Worm (Caenorhabditis elegans) whole organism, L3 larva: ENCODE measurements around the gene acr-5.
A peak's percentile ranks its signal among the peaks of the same experiment; 100 is the strongest.

Experiments
- R02D3.7 ChIP-seq: fragments of 150-350 bp; optimal IDR thresholded peaks from 2 replicates; lab custom pipeline; 2014; ENCODE audit warnings: missing biosample characterization, missing genetic modification characterization
- ZK546.5 ChIP-seq: sonication (generic microtip); optimal IDR thresholded peaks from 2 replicates; lab custom pipeline; 2017; ENCODE audit warnings: missing biosample characterization, missing genetic modification characterization
- aly-2 ChIP-seq: fragments of 150-350 bp; optimal IDR thresholded peaks from 2 replicates; lab custom pipeline; 2014; ENCODE audit warnings: missing biosample characterization, missing genetic modification characterization
- ama-1 ChIP-seq: fragments of 150-350 bp; optimal IDR thresholded peaks from 2 replicates; lab custom pipeline; 2018
- ceh-16 ChIP-seq: sonication (generic microtip); optimal IDR thresholded peaks from 2 replicates; lab custom pipeline; 2017; ENCODE audit warnings: missing biosample characterization, missing genetic modification characterization
- ceh-28 ChIP-seq: fragments of 150-350 bp; optimal IDR thresholded peaks from 2 replicates; lab custom pipeline; 2014; ENCODE audit warnings: missing biosample characterization, missing genetic modification reagents, missing genetic modification characterization
- ceh-82 ChIP-seq: fragments of 150-350 bp; optimal IDR thresholded peaks from 2 replicates; lab custom pipeline; 2014; ENCODE audit warnings: missing biosample characterization, missing genetic modification characterization
- ceh-9 ChIP-seq: sonication (generic microtip); optimal IDR thresholded peaks from 2 replicates; lab custom pipeline; 2018; ENCODE audit warnings: missing biosample characterization, missing genetic modification characterization
- daf-12 ChIP-seq: fragments of 150-350 bp; optimal IDR thresholded peaks from 2 replicates; lab custom pipeline; 2014; ENCODE audit warnings: missing biosample characterization, missing genetic modification reagents, missing genetic modification characterization
- egl-27 ChIP-seq: sonication (generic microtip); optimal IDR thresholded peaks from 4 replicates; lab custom pipeline; 2017; ENCODE audit warnings: missing biosample characterization, missing genetic modification reagents, missing genetic modification characterization
- egl-5 ChIP-seq: fragments of 150-350 bp; optimal IDR thresholded peaks from 2 replicates; lab custom pipeline; 2017; ENCODE audit warnings: missing biosample characterization, missing genetic modification reagents, missing genetic modification characterization, inconsistent platforms
- elt-1 ChIP-seq: fragments of 150-350 bp; optimal IDR thresholded peaks from 2 replicates; lab custom pipeline; 2014; ENCODE audit warnings: missing biosample characterization, missing genetic modification characterization
- elt-2 ChIP-seq: sonication (generic microtip); optimal IDR thresholded peaks from 2 replicates; lab custom pipeline; 2016; ENCODE audit warnings: missing genetic modification reagents, mild to moderate bottlenecking, missing genetic modification characterization, missing compliant biosample characterization
- elt-3 ChIP-seq, 3 experiments: fragments of 150-350 bp in 1 of 3; sonication (generic microtip) in 2 of 3; optimal IDR thresholded peaks; 2 replicates in 2 of 3; 4 replicates in 1 of 3; lab custom pipeline; 2014 to 2017; ENCODE audit warnings: missing biosample characterization in 3 of 3, missing genetic modification characterization in 3 of 3
- eor-1 ChIP-seq, 2 experiments: fragments of 150-350 bp; optimal IDR thresholded peaks; 2 replicates each; lab custom pipeline; 2014 to 2018; ENCODE audit warnings: missing biosample characterization in 2 of 2, missing genetic modification characterization in 2 of 2
- fkh-10 ChIP-seq: sonication (generic microtip); optimal IDR thresholded peaks from 2 replicates; lab custom pipeline; 2017; ENCODE audit warnings: missing biosample characterization, missing genetic modification reagents, missing genetic modification characterization
- fkh-2 ChIP-seq: fragments of 150-350 bp; optimal IDR thresholded peaks from 2 replicates; lab custom pipeline; 2014; ENCODE audit warnings: missing biosample characterization, missing genetic modification reagents, missing genetic modification characterization
- fos-1 ChIP-seq: fragments of 150-350 bp; optimal IDR thresholded peaks from 2 replicates; lab custom pipeline; 2014; ENCODE audit warnings: missing biosample characterization, missing genetic modification characterization
- hmg-11 ChIP-seq: sonication (generic microtip); optimal IDR thresholded peaks from 2 replicates; lab custom pipeline; 2016; ENCODE audit warnings: missing genetic modification characterization, missing compliant biosample characterization
- jun-1 ChIP-seq: fragments of 150-350 bp; optimal IDR thresholded peaks from 2 replicates; lab custom pipeline; 2014; ENCODE audit warnings: missing biosample characterization, missing genetic modification reagents, missing genetic modification characterization
- lin-15B ChIP-seq: fragments of 150-350 bp; optimal IDR thresholded peaks from 2 replicates; lab custom pipeline; 2014; ENCODE audit warnings: missing biosample characterization, missing genetic modification characterization
- lin-39 ChIP-seq: fragments of 150-350 bp; optimal IDR thresholded peaks from 2 replicates; lab custom pipeline; 2018; ENCODE audit warnings: missing biosample characterization, missing genetic modification reagents, missing genetic modification characterization
- lsy-12 ChIP-seq: sonication (generic microtip); optimal IDR thresholded peaks from 2 replicates; lab custom pipeline; 2016; ENCODE audit warnings: mild to moderate bottlenecking, missing genetic modification characterization, missing compliant biosample characterization
- mdl-1 ChIP-seq: fragments of 150-350 bp; optimal IDR thresholded peaks from 2 replicates; lab custom pipeline; 2014; ENCODE audit warnings: missing biosample characterization, missing genetic modification characterization
- mml-1 ChIP-seq: fragments of 150-350 bp; sonication (generic microtip); optimal IDR thresholded peaks from 3 replicates; lab custom pipeline; 2014; ENCODE audit warnings: missing biosample characterization, missing genetic modification characterization
- nfya-1 ChIP-seq: sonication (generic microtip); optimal IDR thresholded peaks from 2 replicates; lab custom pipeline; 2017; ENCODE audit warnings: missing genetic modification characterization, mild to moderate bottlenecking, missing compliant biosample characterization, antibody characterized with exemption, moderate library complexity; ENCODE audit not compliant: insufficient read depth
- nhr-11 ChIP-seq: fragments of 150-350 bp; optimal IDR thresholded peaks from 2 replicates; lab custom pipeline; 2014; ENCODE audit warnings: missing biosample characterization, missing genetic modification characterization
- nhr-12 ChIP-seq: fragments of 150-350 bp; optimal IDR thresholded peaks from 2 replicates; lab custom pipeline; 2014; ENCODE audit warnings: missing biosample characterization, missing genetic modification characterization
- nhr-23 ChIP-seq: fragments of 150-350 bp; optimal IDR thresholded peaks from 2 replicates; lab custom pipeline; 2014; ENCODE audit warnings: missing biosample characterization, missing genetic modification reagents, missing genetic modification characterization
- nhr-237 ChIP-seq: fragments of 150-350 bp; optimal IDR thresholded peaks from 2 replicates; lab custom pipeline; 2014; ENCODE audit warnings: missing biosample characterization, missing genetic modification characterization
- nhr-25 ChIP-seq: sonication (generic microtip); optimal IDR thresholded peaks from 2 replicates; lab custom pipeline; 2017; ENCODE audit warnings: missing biosample characterization, missing genetic modification characterization
- nhr-28 ChIP-seq: fragments of 150-350 bp; optimal IDR thresholded peaks from 2 replicates; lab custom pipeline; 2014; ENCODE audit warnings: missing biosample characterization, missing genetic modification characterization
- nhr-43 ChIP-seq: sonication (generic microtip); optimal IDR thresholded peaks from 2 replicates; lab custom pipeline; 2016; ENCODE audit warnings: mild to moderate bottlenecking, missing genetic modification characterization, missing compliant biosample characterization; ENCODE audit not compliant: poor library complexity, severe bottlenecking
- nhr-67 ChIP-seq: fragments of 150-350 bp; optimal IDR thresholded peaks from 2 replicates; lab custom pipeline; 2014; ENCODE audit warnings: missing biosample characterization, missing genetic modification characterization
- nhr-76 ChIP-seq: fragments of 150-350 bp; sonication (generic microtip); optimal IDR thresholded peaks from 5 replicates; lab custom pipeline; 2014; ENCODE audit warnings: missing biosample characterization, missing genetic modification characterization
- nhr-77 ChIP-seq: fragments of 150-350 bp; optimal IDR thresholded peaks from 2 replicates; lab custom pipeline; 2014; ENCODE audit warnings: missing biosample characterization, missing genetic modification characterization
- pha-4 ChIP-seq: fragments of 150-350 bp; optimal IDR thresholded peaks from 2 replicates; lab custom pipeline; 2014; ENCODE audit warnings: missing biosample characterization, missing genetic modification reagents, missing genetic modification characterization
- pqm-1 ChIP-seq: fragments of 150-350 bp; optimal IDR thresholded peaks from 2 replicates; lab custom pipeline; 2017; ENCODE audit warnings: missing biosample characterization, missing genetic modification characterization, inconsistent platforms
- sea-2 ChIP-seq: fragments of 150-350 bp; sonication (generic microtip); optimal IDR thresholded peaks from 4 replicates; lab custom pipeline; 2014; ENCODE audit warnings: missing biosample characterization, missing genetic modification reagents, missing genetic modification characterization
- skn-1 ChIP-seq: fragments of 150-350 bp; optimal IDR thresholded peaks from 2 replicates; lab custom pipeline; 2014; ENCODE audit warnings: missing biosample characterization, missing genetic modification characterization
- snpc-4 ChIP-seq: fragments of 150-350 bp; optimal IDR thresholded peaks from 2 replicates; lab custom pipeline; 2014; ENCODE audit warnings: missing biosample characterization, missing genetic modification characterization
- tbx-2 ChIP-seq: sonication (generic microtip); optimal IDR thresholded peaks from 2 replicates; lab custom pipeline; 2016; ENCODE audit warnings: mild to moderate bottlenecking, missing genetic modification characterization, missing compliant biosample characterization
- unc-39 ChIP-seq: sonication (generic microtip); optimal IDR thresholded peaks from 4 replicates; lab custom pipeline; 2017; ENCODE audit warnings: missing biosample characterization, missing genetic modification characterization
- unc-62 ChIP-seq: fragments of 150-350 bp; sonication (generic microtip); optimal IDR thresholded peaks from 4 replicates; lab custom pipeline; 2014; ENCODE audit warnings: missing biosample characterization, missing genetic modification reagents, missing genetic modification characterization
- zag-1 ChIP-seq: fragments of 150-350 bp; optimal IDR thresholded peaks from 2 replicates; lab custom pipeline; 2014; ENCODE audit warnings: missing biosample characterization, missing genetic modification characterization
- ztf-11 ChIP-seq: fragments of 150-350 bp; optimal IDR thresholded peaks from 2 replicates; lab custom pipeline; 2014; ENCODE audit warnings: missing biosample characterization, missing genetic modification characterization
- ztf-4 ChIP-seq: fragments of 150-350 bp; optimal IDR thresholded peaks from 2 replicates; lab custom pipeline; 2014; ENCODE audit warnings: missing biosample characterization, missing genetic modification characterization

Gene acr-5

DNA sequence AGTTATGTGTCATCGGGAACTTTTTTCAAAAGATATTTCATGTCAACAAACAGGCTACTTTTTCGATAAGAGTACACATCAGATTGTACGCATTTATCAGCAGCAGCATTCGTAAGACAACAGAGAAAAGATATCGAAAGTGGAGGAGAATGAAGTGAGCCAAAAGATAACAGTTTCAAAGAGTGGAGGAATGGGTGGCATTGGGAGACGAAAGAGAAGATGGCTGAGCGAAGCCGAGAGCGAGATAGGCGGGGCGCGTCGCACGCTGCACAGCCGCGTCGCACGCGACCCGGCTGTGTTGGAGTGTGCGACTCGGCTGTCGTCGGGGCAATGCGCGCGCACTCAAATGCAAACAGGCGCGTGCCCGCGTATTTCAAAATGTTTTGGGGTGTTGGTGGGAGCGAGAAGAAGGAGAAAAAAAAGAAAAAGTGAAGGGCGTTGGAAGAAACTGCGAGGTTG lies 50.4 kb downstream of the acr-5 start:
- TF ChIP-seq lsy-12 (tag; lab: Kevin White, UChicago) (peak; percentile 93), unc-62 (no peak), pqm-1 (peak; percentile 94), ceh-28 (tag; lab: Kevin White, UChicago) (peak; percentile 72), ceh-9 (tag; lab: Kevin White, UChicago) (no peak), fkh-2 (tag; lab: Kevin White, UChicago) (no peak), mdl-1 (peak; percentile 60), nhr-23 (tag; lab: Kevin White, UChicago) (peak; percentile 75), fos-1 (tag; lab: Kevin White, UChicago) (peak; percentile 33), egl-5 (no peak), mml-1 (tag; lab: Kevin White, UChicago) (no peak), zag-1 (no peak), nfya-1 (tag; lab: Kevin White, UChicago) (peak; percentile 97), snpc-4 (peak; percentile 49), unc-39 (tag; lab: Kevin White, UChicago) (no peak), eor-1 (tag; optimal IDR thresholded peaks at IDR 0.05; lab: Kevin White, UChicago) (no peak), aly-2 (tag; lab: Kevin White, UChicago) (no peak), skn-1 (tag; lab: Kevin White, UChicago) (no peak), nhr-43 (tag; lab: Kevin White, UChicago) (peak; percentile 74), ZK546.5 (tag; lab: Kevin White, UChicago) (no peak), hmg-11 (no peak), nhr-28 (tag; lab: Kevin White, UChicago) (no peak), nhr-25 (tag; lab: Kevin White, UChicago) (peak; percentile 92), ceh-16 (no peak), nhr-67 (tag; lab: Kevin White, UChicago) (no peak), lin-15B (tag; lab: Kevin White, UChicago) (peak; percentile 84), fkh-10 (GFP tag; lab: Kevin White, UChicago) (no peak), R02D3.7 (peak; percentile 50), lin-39 (tag; lab: Kevin White, UChicago) (peak; percentile 97), elt-2 (tag; lab: Kevin White, UChicago) (peak; percentile 99), nhr-76 (tag; lab: Kevin White, UChicago) (no peak), tbx-2 (tag; lab: Kevin White, UChicago) (peak; percentile 62), nhr-11 (tag; lab: Kevin White, UChicago) (peak; percentile 44), nhr-77 (tag; lab: Kevin White, UChicago) (peak; percentile 71), elt-1 (tag; lab: Kevin White, UChicago) (peak; percentile 25), nhr-237 (no peak), pha-4 (peak; percentile 86), daf-12 (tag; lab: Kevin White, UChicago) (no peak), ama-1 (lab: Kevin White, UChicago) (peak; percentile 50), elt-3 (tag; optimal IDR thresholded peaks at IDR 0.05; lab: Kevin White, UChicago) (peak in 2 of 3 experiments; percentile 8 to 36), sea-2 (no peak), nhr-12 (tag; lab: Kevin White, UChicago) (no peak), egl-27 (peak; percentile 43), ceh-82 (no peak), ztf-4 (no peak), jun-1 (peak; percentile 92), ztf-11 (tag; lab: Kevin White, UChicago) (no peak)

- TF ChIP-seq egl-27, result no peak
- no peak for TF ChIP-seq tbx-2 (tag; lab: Kevin White, UChicago)
Observed at ce11 chrIII:6463679-6464078, 50.9 kb downstream of the acr-5 start, which contains the start of gene dlc-1. Gene dlc-1 (minus strand): TSS chrIII:6463779.
